Worm (Caenorhabditis elegans): ENCODE results near the gene Y43B11AR.3.

- no peak for TF ChIP-seq elt-2 (tag; optimal IDR thresholded peaks at IDR 0.05)
- TF ChIP-seq pqm-1 (tag; optimal IDR thresholded peaks at IDR 0.05), result no peak
- no peak for TF ChIP-seq hlh-30 (tag; optimal IDR thresholded peaks at IDR 0.05; ENCODE audit: insufficient read depth)
- TF ChIP-seq sox-4 (tag; optimal IDR thresholded peaks at IDR 0.05), result no peak
- TF ChIP-seq ztf-16 (tag; optimal IDR thresholded peaks at IDR 0.05), result no peak
Measured at ce11 chrIV:7051515-7051914, 32.0 kb downstream of the Y43B11AR.3 start.
